Worm (Caenorhabditis elegans) whole organism, L2 larva: ENCODE data around the gene F26G1.11.

Source experiments
- C34F6.9 ChIP-seq: fragments of 150-350 bp; optimal IDR thresholded peaks from 2 replicates; lab custom pipeline; 2014; ENCODE audit warnings: missing biosample characterization, missing genetic modification characterization
- F13H6.1 ChIP-seq: sonication (generic microtip); optimal IDR thresholded peaks from 2 replicates; lab custom pipeline; 2016; ENCODE audit warnings: missing genetic modification characterization, missing compliant biosample characterization
- R02D3.7 ChIP-seq: fragments of 150-350 bp; optimal IDR thresholded peaks from 2 replicates; lab custom pipeline; 2014; ENCODE audit warnings: missing biosample characterization, missing genetic modification characterization
- ZK546.5 ChIP-seq: sonication (generic microtip); optimal IDR thresholded peaks from 2 replicates; lab custom pipeline; 2017; ENCODE audit warnings: missing biosample characterization, missing genetic modification characterization
- alr-1 ChIP-seq: fragments of 150-350 bp; optimal IDR thresholded peaks from 2 replicates; lab custom pipeline; 2014; ENCODE audit warnings: missing biosample characterization, missing genetic modification characterization
- aly-2 ChIP-seq: fragments of 150-350 bp; optimal IDR thresholded peaks from 2 replicates; lab custom pipeline; 2014; ENCODE audit warnings: missing biosample characterization, missing genetic modification characterization
- ama-1 ChIP-seq: fragments of 150-350 bp; optimal IDR thresholded peaks from 2 replicates; lab custom pipeline; 2018; ENCODE audit warnings: inconsistent platforms
- blmp-1 ChIP-seq: sonication (generic microtip); optimal IDR thresholded peaks from 2 replicates; lab custom pipeline; 2017; ENCODE audit warnings: missing genetic modification characterization, mild to moderate bottlenecking, missing compliant biosample characterization, antibody characterized with exemption, moderate library complexity; ENCODE audit not compliant: insufficient read depth
- ceh-82 ChIP-seq: fragments of 150-350 bp; optimal IDR thresholded peaks from 2 replicates; lab custom pipeline; 2014; ENCODE audit warnings: missing biosample characterization, missing genetic modification characterization
- crh-2 ChIP-seq: sonication (generic microtip); optimal IDR thresholded peaks from 2 replicates; lab custom pipeline; 2017; ENCODE audit warnings: missing biosample characterization, missing genetic modification characterization
- dmd-4 ChIP-seq: sonication (generic microtip); optimal IDR thresholded peaks from 2 replicates; lab custom pipeline; 2017; ENCODE audit warnings: missing biosample characterization, missing genetic modification characterization
- egl-27 ChIP-seq: sonication (generic microtip); optimal IDR thresholded peaks from 3 replicates; lab custom pipeline; 2017; ENCODE audit warnings: missing biosample characterization, missing genetic modification reagents, missing genetic modification characterization
- elt-3 ChIP-seq: sonication (generic microtip); optimal IDR thresholded peaks from 2 replicates; lab custom pipeline; 2017; ENCODE audit warnings: missing biosample characterization, missing genetic modification characterization
- fos-1 ChIP-seq: fragments of 150-350 bp; optimal IDR thresholded peaks from 2 replicates; lab custom pipeline; 2014; ENCODE audit warnings: missing biosample characterization, missing genetic modification characterization
- lin-11 ChIP-seq: fragments of 150-350 bp; sonication (generic microtip); optimal IDR thresholded peaks from 2 replicates; lab custom pipeline; 2014; ENCODE audit warnings: missing biosample characterization, missing genetic modification characterization, inconsistent platforms, mixed read lengths
- lsy-2 ChIP-seq, 2 experiments: fragments of 150-350 bp in 1 of 2; sonication (generic microtip) in 1 of 2; optimal IDR thresholded peaks; 2 replicates each; lab custom pipeline; 2014 to 2017; ENCODE audit warnings: missing biosample characterization in 2 of 2, missing genetic modification characterization in 2 of 2
- mbf-1 ChIP-seq: sonication (generic microtip); optimal IDR thresholded peaks from 2 replicates; lab custom pipeline; 2017; ENCODE audit warnings: missing biosample characterization, missing genetic modification characterization
- mdl-1 ChIP-seq, 2 experiments: fragments of 150-350 bp in 1 of 2; sonication (generic microtip) in 1 of 2; optimal IDR thresholded peaks; 2 replicates each; lab custom pipeline; 2017; ENCODE audit warnings: missing biosample characterization in 2 of 2, missing genetic modification characterization in 2 of 2
- nhr-10 ChIP-seq: sonication (generic microtip); optimal IDR thresholded peaks from 2 replicates; lab custom pipeline; 2017; ENCODE audit warnings: missing biosample characterization, missing genetic modification characterization
- nhr-11 ChIP-seq: fragments of 150-350 bp; optimal IDR thresholded peaks from 2 replicates; lab custom pipeline; 2014; ENCODE audit warnings: missing biosample characterization, missing genetic modification characterization
- nhr-12 ChIP-seq: fragments of 150-350 bp; optimal IDR thresholded peaks from 2 replicates; lab custom pipeline; 2014; ENCODE audit warnings: missing biosample characterization, missing genetic modification characterization
- nhr-21 ChIP-seq: fragments of 150-350 bp; optimal IDR thresholded peaks from 2 replicates; lab custom pipeline; 2014; ENCODE audit warnings: missing biosample characterization, missing genetic modification characterization
- nhr-23 ChIP-seq: fragments of 150-350 bp; optimal IDR thresholded peaks from 2 replicates; lab custom pipeline; 2014; ENCODE audit warnings: missing biosample characterization, missing genetic modification reagents, missing genetic modification characterization
- nhr-6 ChIP-seq: fragments of 150-350 bp; optimal IDR thresholded peaks from 2 replicates; lab custom pipeline; 2014; ENCODE audit warnings: missing biosample characterization, missing genetic modification characterization
- sem-4 ChIP-seq: fragments of 150-350 bp; optimal IDR thresholded peaks from 2 replicates; lab custom pipeline; 2014; ENCODE audit warnings: missing biosample characterization, missing genetic modification reagents, missing genetic modification characterization
- skn-1 ChIP-seq: sonication (generic microtip); optimal IDR thresholded peaks from 2 replicates; lab custom pipeline; 2017; ENCODE audit warnings: missing biosample characterization, missing genetic modification characterization
- sma-3 ChIP-seq: sonication (generic microtip); optimal IDR thresholded peaks from 2 replicates; lab custom pipeline; 2016; ENCODE audit warnings: missing genetic modification reagents, missing genetic modification characterization, missing compliant biosample characterization
- sma-9 ChIP-seq, 2 experiments: fragments of 150-350 bp in 1 of 2; sonication (generic microtip) in 1 of 2; optimal IDR thresholded peaks; 2 replicates each; lab custom pipeline; 2014 to 2016; ENCODE audit warnings: missing genetic modification characterization in 2 of 2, mild to moderate bottlenecking in 1 of 2, missing biosample characterization in 1 of 2, missing compliant biosample characterization in 1 of 2, missing genetic modification reagents in 1 of 2, moderate library complexity in 1 of 2
- snpc-4 ChIP-seq: fragments of 150-350 bp; optimal IDR thresholded peaks from 2 replicates; lab custom pipeline; 2014; ENCODE audit warnings: missing biosample characterization, missing genetic modification characterization
- unc-55 ChIP-seq: fragments of 150-350 bp; sonication (generic microtip); optimal IDR thresholded peaks from 3 replicates; lab custom pipeline; 2014; ENCODE audit warnings: missing biosample characterization, missing genetic modification reagents, missing genetic modification characterization
- ztf-1 ChIP-seq: fragments of 200-800 bp; sonication (Bioruptor generic); conservative IDR thresholded peaks from 2 replicates; pipeline ENCODE4 v1.3.6; 2022; ENCODE audit warnings: missing genetic modification characterization, missing compliant biosample characterization
- ztf-11 ChIP-seq: sonication (generic microtip); optimal IDR thresholded peaks from 2 replicates; lab custom pipeline; 2017; ENCODE audit warnings: missing biosample characterization, missing genetic modification characterization
- ztf-4 ChIP-seq: fragments of 150-350 bp; optimal IDR thresholded peaks from 2 replicates; lab custom pipeline; 2014; ENCODE audit warnings: missing biosample characterization, missing genetic modification characterization

F26G1.11 gene

DNA sequence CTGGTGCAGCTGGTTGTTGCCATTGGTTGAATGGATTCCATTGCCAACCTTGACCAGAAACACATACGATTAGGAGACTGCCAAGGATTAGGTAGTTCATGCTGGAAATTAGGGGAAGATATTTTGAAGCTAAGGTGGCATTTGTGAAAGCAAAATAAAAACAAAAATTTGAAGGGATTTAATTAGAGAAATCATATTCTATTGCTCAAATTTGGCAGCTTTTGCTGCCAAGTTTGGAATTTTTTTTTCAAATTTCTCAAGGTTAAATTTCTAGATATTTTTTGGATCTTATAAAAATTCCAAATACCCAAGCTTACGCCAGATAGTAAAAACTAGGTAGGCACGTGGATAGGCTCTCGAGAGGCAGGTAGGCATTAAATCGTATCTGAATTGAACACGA lies 5.7 kb upstream of the F26G1.11 start, which contains the start of gene F26G1.5:
TSS of gene F26G1.5 (minus strand) at position 101 of the 400 bp plus-strand sequence.
- TF ChIP-seq nhr-12 (tag; lab: Kevin White, UChicago), result no peak
- no peak for TF ChIP-seq elt-3 (tag; lab: Kevin White, UChicago)
- TF ChIP-seq F13H6.1 (tag; lab: Kevin White, UChicago), result no peak
- TF ChIP-seq ama-1, result no peak
- no peak for TF ChIP-seq R02D3.7
- no peak for TF ChIP-seq lsy-2 (tag; optimal IDR thresholded peaks at IDR 0.05; lab: Kevin White, UChicago)
- TF ChIP-seq ztf-4 (tag; lab: Kevin White, UChicago), result no peak
- no peak for TF ChIP-seq C34F6.9
- no peak for TF ChIP-seq nhr-10 (tag; lab: Kevin White, UChicago)
- TF ChIP-seq, all 48 proteins: peak for 0

DNA sequence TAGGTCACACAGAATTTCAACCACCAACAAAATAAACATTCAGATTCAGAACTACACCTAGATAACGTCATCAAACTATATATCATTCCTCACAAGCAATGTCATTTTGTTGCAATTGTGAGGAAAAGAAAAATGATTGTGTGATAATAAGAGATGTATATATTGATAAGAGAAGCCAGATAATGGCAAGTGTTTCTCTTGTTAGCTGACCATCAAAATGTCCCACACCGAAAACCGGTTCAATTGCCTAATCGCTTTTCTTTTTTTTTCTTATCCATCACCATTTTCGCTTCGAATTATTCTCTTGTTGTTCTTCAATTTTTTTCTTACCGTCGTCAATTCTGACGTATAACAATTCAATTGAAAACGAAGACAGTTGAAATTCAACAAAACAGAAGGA lies 4.5 kb upstream of the F26G1.11 start:
- TF ChIP-seq nhr-12 (tag; lab: Kevin White, UChicago), result no peak
- TF ChIP-seq F13H6.1 (tag; lab: Kevin White, UChicago), result peak; percentile 12
- peak; percentile 2 for TF ChIP-seq fos-1 (tag; lab: Kevin White, UChicago)
- TF ChIP-seq blmp-1, result peak; percentile 18

DNA sequence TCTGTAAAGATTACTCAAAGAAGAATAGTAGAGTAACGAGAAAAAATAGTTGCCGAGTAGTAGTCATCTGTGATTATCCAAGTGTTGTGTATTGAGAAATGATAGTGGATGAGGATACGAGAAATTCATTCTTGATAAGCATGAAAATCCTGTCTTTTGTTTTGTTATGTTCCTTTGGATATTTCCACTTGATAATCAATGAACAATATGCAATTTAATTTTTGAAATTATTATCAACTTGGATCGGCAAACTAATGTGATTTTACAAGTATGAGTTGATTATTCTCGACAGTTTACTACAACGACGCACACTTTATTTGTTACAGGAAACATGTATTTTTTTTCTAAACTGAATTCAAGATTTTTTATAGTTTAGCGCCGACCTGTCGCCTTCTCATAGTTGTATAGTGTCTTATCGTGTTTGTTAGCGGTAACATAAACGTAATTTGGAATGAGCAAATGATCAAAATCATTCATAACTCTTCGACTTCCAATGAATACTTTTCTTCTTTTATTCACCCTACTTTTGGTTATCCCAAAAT lies 3.0 kb upstream of the F26G1.11 start, which contains the start of the genes F26G1.9 and F26G1.10:
TSS of gene F26G1.9 (minus strand) at position 101 of the 542 bp plus-strand sequence.
TSS of gene F26G1.10 (plus strand) at position 492 of the 542 bp plus-strand sequence.
- TF ChIP-seq R02D3.7 (no peak), fos-1 (tag; lab: Kevin White, UChicago) (peak; percentile 28)

- TF ChIP-seq fos-1 (tag; lab: Kevin White, UChicago) (no peak), skn-1 (tag; lab: Kevin White, UChicago) (no peak), sem-4 (tag; lab: Kevin White, UChicago) (no peak), aly-2 (tag; lab: Kevin White, UChicago) (no peak), snpc-4 (tag; lab: Kevin White, UChicago) (no peak)
Measured at ce11 chrII:4775802-4776201, 1.1 kb upstream of the F26G1.11 start.

- TF ChIP-seq ztf-11 (no peak), C34F6.9 (no peak), ZK546.5 (tag; lab: Kevin White, UChicago) (no peak), nhr-21 (tag; lab: Kevin White, UChicago) (no peak), unc-55 (GFP tag; lab: Kevin White, UChicago) (no peak), nhr-12 (tag; lab: Kevin White, UChicago) (no peak), dmd-4 (tag; lab: Kevin White, UChicago) (no peak), blmp-1 (no peak), mdl-1 (tag; optimal IDR thresholded peaks at IDR 0.05; lab: Kevin White, UChicago) (no peak), sma-3 (GFP tag; lab: Kevin White, UChicago) (no peak), nhr-6 (tag; lab: Kevin White, UChicago) (no peak), nhr-10 (tag; lab: Kevin White, UChicago) (no peak), sem-4 (tag; lab: Kevin White, UChicago) (no peak)
Measured at ce11 chrII:4779753-4780152, 2.8 kb downstream of the F26G1.11 start.

DNA sequence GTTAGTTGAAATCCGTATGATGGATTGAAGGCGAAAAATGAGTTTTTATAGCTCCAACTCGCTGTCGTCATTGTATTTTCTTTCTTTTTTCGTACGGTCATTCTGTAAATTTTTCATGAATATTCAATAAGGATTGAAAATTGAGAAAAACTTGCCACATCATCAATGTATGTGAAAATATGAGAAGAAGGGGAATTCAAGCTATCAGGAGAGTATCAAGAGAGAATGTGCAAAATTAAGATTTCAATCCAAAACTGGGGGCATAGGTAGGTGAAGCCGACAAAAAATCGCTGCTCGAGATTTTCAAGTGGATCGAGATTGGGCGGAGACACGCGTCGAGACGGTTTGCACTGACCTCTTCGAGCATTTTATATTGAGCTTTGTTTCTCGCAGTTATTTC lies 7.5 kb downstream of the F26G1.11 start, which contains the start of gene nep-12:
TSS of gene nep-12 (minus strand) at position 101 of the 400 bp plus-strand sequence.
- TF ChIP-seq blmp-1, result no peak

- TF ChIP-seq dmd-4 (tag; lab: Kevin White, UChicago), result no peak
- TF ChIP-seq nhr-10 (tag; lab: Kevin White, UChicago), result no peak
- TF ChIP-seq lin-11 (tag; lab: Kevin White, UChicago), result no peak
- TF ChIP-seq alr-1 (tag; lab: Kevin White, UChicago), result no peak
- TF ChIP-seq ztf-4 (tag; lab: Kevin White, UChicago), result no peak
- no peak for TF ChIP-seq nhr-23
- no peak for TF ChIP-seq crh-2 (tag; lab: Kevin White, UChicago)
- TF ChIP-seq nhr-11 (tag; lab: Kevin White, UChicago), result no peak
- no peak for TF ChIP-seq ceh-82
- no peak for TF ChIP-seq sma-9 (GFP tag; optimal IDR thresholded peaks at IDR 0.05; lab: Kevin White, UChicago)
- no peak for TF ChIP-seq sma-9 (tag; optimal IDR thresholded peaks at IDR 0.05; lab: Kevin White, UChicago)
- TF ChIP-seq ztf-1 (GFP tag; lab: Robert Waterston, UW), result no peak
- no peak for TF ChIP-seq mbf-1 (tag; lab: Kevin White, UChicago)
- no peak for TF ChIP-seq egl-27 (tag; lab: Kevin White, UChicago)
- TF ChIP-seq R02D3.7, result no peak
Measured at ce11 chrII:4786181-4786580, 9.2 kb downstream of the F26G1.11 start, which contains the start of gene msp-3. TSS of gene msp-3 (minus strand) at chrII:4786281.
